Fruit fly (Drosophila melanogaster) whole organism, embryonic: ENCODE data around the gene THADA.

Source experiments
- CG10959 ChIP-seq: fragments of 200-800 bp; sonication (Bioruptor generic); IDR thresholded peaks from 2 replicates; pipeline ENCODE4 v1.3.6; 2022; ENCODE audit warnings: missing biosample characterization, missing genetic modification characterization
- CG11398 ChIP-seq: fragments of 200-800 bp; sonication (Bioruptor generic); optimal IDR thresholded peaks from 2 replicates; lab custom pipeline; 2016; ENCODE audit warnings: missing biosample characterization, missing genetic modification characterization
- CG12769 ChIP-seq: fragments of 200-800 bp; sonication (Bioruptor generic); optimal IDR thresholded peaks from 2 replicates; lab custom pipeline; 2019; ENCODE audit warnings: missing biosample characterization, mild to moderate bottlenecking, missing genetic modification characterization, moderate library complexity
- CG13123 ChIP-seq: fragments of 200-800 bp; sonication (Bioruptor generic); optimal IDR thresholded peaks from 2 replicates; lab custom pipeline; 2016; ENCODE audit warnings: missing biosample characterization, missing genetic modification characterization
- CG31365 ChIP-seq: fragments of 200-800 bp; sonication (Bioruptor generic); optimal IDR thresholded peaks from 2 replicates; lab custom pipeline; 2018; ENCODE audit warnings: missing biosample characterization, mild to moderate bottlenecking, missing genetic modification characterization
- CG33213 ChIP-seq: fragments of 200-800 bp; sonication (Bioruptor generic); optimal IDR thresholded peaks from 3 replicates; lab custom pipeline; 2016; ENCODE audit warnings: missing biosample characterization, missing genetic modification characterization
- CG6683 ChIP-seq: fragments of 200-800 bp; sonication (Bioruptor generic); optimal IDR thresholded peaks from 2 replicates; lab custom pipeline; 2017; ENCODE audit warnings: missing biosample characterization, mild to moderate bottlenecking, missing genetic modification characterization, missing genetic modification reagents
- CG9215 ChIP-seq: fragments of 200-800 bp; sonication (Bioruptor generic); IDR thresholded peaks from 2 replicates; pipeline ENCODE4 v1.3.6; 2022; ENCODE audit warnings: missing biosample characterization, missing genetic modification characterization
- CHES-1-like ChIP-seq: fragments of 200-800 bp; sonication (Bioruptor generic); optimal IDR thresholded peaks from 2 replicates; lab custom pipeline; 2016; ENCODE audit warnings: missing biosample characterization, missing genetic modification characterization
- Hsf ChIP-seq: fragments of 200-800 bp; sonication (Bioruptor generic); optimal IDR thresholded peaks from 3 replicates; lab custom pipeline; 2016; ENCODE audit warnings: missing biosample characterization, missing genetic modification characterization
- aop ChIP-seq: fragments of 200-800 bp; sonication (Bioruptor generic); IDR thresholded peaks from 2 replicates; pipeline ENCODE4 v1.3.6; 2022; ENCODE audit warnings: missing biosample characterization, missing genetic modification characterization
- hbn ChIP-seq: fragments of 200-800 bp; sonication (Bioruptor generic); IDR thresholded peaks from 2 replicates; pipeline ENCODE4 v1.3.6; 2022; ENCODE audit warnings: missing biosample characterization, missing genetic modification characterization; ENCODE audit not compliant: partially characterized antibody
- ttk ChIP-seq: fragments of 200-800 bp; sonication (Bioruptor generic); IDR thresholded peaks from 2 replicates; pipeline ENCODE4 v2.1.2; 2022; ENCODE audit warnings: missing biosample characterization, missing genetic modification characterization

DNA sequence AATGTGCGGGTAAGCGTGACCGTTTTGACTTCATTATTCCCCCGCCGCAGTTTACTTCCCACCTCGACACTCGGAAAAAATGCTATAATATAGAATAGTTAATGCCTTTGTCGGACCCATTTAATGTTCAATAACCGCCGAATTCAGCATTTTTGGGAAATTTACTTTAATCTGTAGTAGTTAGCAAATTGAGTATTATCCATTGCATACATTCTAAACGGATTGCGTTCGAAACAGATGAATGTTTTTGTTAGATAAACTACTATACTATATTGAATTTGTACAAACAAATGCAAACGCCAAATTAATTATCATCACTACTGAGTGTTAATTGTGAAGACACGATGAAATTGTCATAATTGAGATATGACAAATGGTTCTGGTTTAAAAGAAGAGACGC lies 18.9 kb upstream of the THADA start:
- no peak for TF ChIP-seq aop (GFP tag; lab: Robert Waterston, UW)
- no peak for TF ChIP-seq CG6683 (GFP tag; lab: Kevin White, UChicago)
- no peak for TF ChIP-seq ttk (GFP tag; lab: Robert Waterston, UW)
- no peak for TF ChIP-seq CG9215
- no peak for TF ChIP-seq CG33213 (GFP tag; lab: Kevin White, UChicago)
- no peak for TF ChIP-seq CG13123 (GFP tag; lab: Kevin White, UChicago)
- peak; percentile 5 for TF ChIP-seq CG12769 (tag; lab: Kevin White, UChicago)
- no peak for TF ChIP-seq CG31365 (tag; lab: Kevin White, UChicago)
- TF ChIP-seq hbn (GFP tag; lab: Robert Waterston, UW): no peak
- no peak for TF ChIP-seq Hsf (GFP tag; lab: Kevin White, UChicago)
- TF ChIP-seq CG11398: no peak
- TF ChIP-seq CHES-1-like: no peak
- no peak for TF ChIP-seq CG10959 (GFP tag; lab: Robert Waterston, UW)
